Worm (Caenorhabditis elegans) whole organism, L3 larva: ENCODE data around the gene srd-40.

Experiments
- nhr-12 ChIP-seq: fragments of 150-350 bp; optimal IDR thresholded peaks from 2 replicates; lab custom pipeline; 2014; ENCODE audit warnings: missing biosample characterization, missing genetic modification characterization
- nhr-23 ChIP-seq: fragments of 150-350 bp; optimal IDR thresholded peaks from 2 replicates; lab custom pipeline; 2014; ENCODE audit warnings: missing biosample characterization, missing genetic modification reagents, missing genetic modification characterization

- TF ChIP-seq nhr-12, result no peak
- TF ChIP-seq nhr-23 (tag; lab: Kevin White, UChicago), result no peak
These were observed 2.2 kb upstream of the srd-40 start, which contains the start of gene F17A2.13 for ce11 chrX:12321357-12321756.
